Worm (Caenorhabditis elegans) whole organism, L4 larva: ENCODE measurements around the gene Y38H6C.23.
"Not testable (repeated sequence)": the region's sequence is repeated elsewhere in the genome, so short reads cannot be mapped to it uniquely, and the experiment has no call there.

Experiments used
- F26F4.8 ChIP-seq: fragments of 200-800 bp; sonication (Bioruptor generic); conservative IDR thresholded peaks from 2 replicates; pipeline ENCODE4 v1.3.6; 2022; ENCODE audit warnings: missing genetic modification characterization, missing compliant biosample characterization
- T20F7.1 ChIP-seq: fragments of 200-800 bp; sonication (Bioruptor generic); optimal IDR thresholded peaks from 2 replicates; lab custom pipeline; 2018; ENCODE audit warnings: mild to moderate bottlenecking, missing genetic modification characterization, missing compliant biosample characterization
- Y105C5A.15 ChIP-seq: fragments of 200-800 bp; sonication (Bioruptor generic); IDR thresholded peaks from 2 replicates; pipeline ENCODE4 v1.3.6; 2022; ENCODE audit warnings: missing genetic modification characterization, missing compliant biosample characterization
- ama-1 ChIP-seq: fragments of 150-350 bp; optimal IDR thresholded peaks from 2 replicates; lab custom pipeline; 2014; ENCODE audit warnings: inconsistent platforms, mixed read lengths
- attf-4 ChIP-seq: sonication (generic microtip); optimal IDR thresholded peaks from 3 replicates; lab custom pipeline; 2017; ENCODE audit warnings: missing biosample characterization, missing genetic modification characterization
- ceh-62 ChIP-seq: sonication (generic microtip); optimal IDR thresholded peaks from 2 replicates; lab custom pipeline; 2017; ENCODE audit warnings: missing biosample characterization, missing genetic modification characterization
- ces-1 ChIP-seq: fragments of 150-350 bp; sonication (generic microtip); optimal IDR thresholded peaks from 4 replicates; lab custom pipeline; 2014; ENCODE audit warnings: missing biosample characterization, missing genetic modification reagents, missing genetic modification characterization
- ctbp-1 ChIP-seq: fragments of 200-800 bp; sonication (Bioruptor generic); IDR thresholded peaks from 2 replicates; pipeline ENCODE4 v1.3.6; 2022; ENCODE audit warnings: missing genetic modification reagents, missing genetic modification characterization, missing compliant biosample characterization
- daf-12 ChIP-seq: fragments of 150-350 bp; optimal IDR thresholded peaks from 2 replicates; lab custom pipeline; 2014; ENCODE audit warnings: missing biosample characterization, missing genetic modification reagents, missing genetic modification characterization
- daf-8 ChIP-seq: fragments of 200-800 bp; sonication (Bioruptor generic); IDR thresholded peaks from 2 replicates; pipeline ENCODE4 v1.3.6; 2022; ENCODE audit warnings: missing genetic modification characterization, missing compliant biosample characterization
- dmd-6 ChIP-seq: fragments of 200-800 bp; sonication (Bioruptor generic); IDR thresholded peaks from 2 replicates; pipeline ENCODE4 v1.3.6; 2022; ENCODE audit warnings: missing genetic modification reagents, missing genetic modification characterization, missing compliant biosample characterization
- dve-1 ChIP-seq: sonication (generic microtip); optimal IDR thresholded peaks from 2 replicates; lab custom pipeline; 2017; ENCODE audit warnings: antibody characterized with exemption, mild to moderate bottlenecking, missing genetic modification characterization, missing compliant biosample characterization; ENCODE audit not compliant: insufficient read depth
- fos-1 ChIP-seq: fragments of 150-350 bp; optimal IDR thresholded peaks from 2 replicates; lab custom pipeline; 2014; ENCODE audit warnings: missing biosample characterization, missing genetic modification characterization
- hlh-11 ChIP-seq: fragments of 200-800 bp; sonication (Bioruptor generic); optimal IDR thresholded peaks from 2 replicates; lab custom pipeline; 2018; ENCODE audit warnings: mild to moderate bottlenecking, missing genetic modification characterization, missing compliant biosample characterization
- lin-29 ChIP-seq: fragments of 200-800 bp; sonication (Bioruptor generic); IDR thresholded peaks from 2 replicates; pipeline ENCODE4 v1.3.6; 2022; ENCODE audit warnings: missing genetic modification reagents, missing genetic modification characterization, missing compliant biosample characterization
- lin-38 ChIP-seq: fragments of 200-800 bp; sonication (Bioruptor generic); IDR thresholded peaks from 2 replicates; pipeline ENCODE4 v1.3.6; 2022; ENCODE audit warnings: missing genetic modification reagents, missing genetic modification characterization, missing compliant biosample characterization
- madf-5 ChIP-seq, 2 experiments: fragments of 200-800 bp; sonication (Bioruptor generic); IDR thresholded peaks; 2 replicates each; pipeline ENCODE4 v1.3.6; 2022; ENCODE audit warnings: missing compliant biosample characterization in 2 of 2, missing genetic modification characterization in 2 of 2
- mes-2 ChIP-seq: sonication (generic microtip); optimal IDR thresholded peaks from 2 replicates; lab custom pipeline; 2016; ENCODE audit warnings: missing genotype, mild to moderate bottlenecking, missing genetic modification characterization, missing compliant biosample characterization; ENCODE audit not compliant: poor library complexity, severe bottlenecking
- mxl-3 ChIP-seq: fragments of 200-800 bp; sonication (Bioruptor generic); optimal IDR thresholded peaks from 2 replicates; lab custom pipeline; 2018; ENCODE audit warnings: mild to moderate bottlenecking, missing genetic modification characterization, missing compliant biosample characterization
- nhr-41 ChIP-seq: fragments of 200-800 bp; sonication (Bioruptor generic); IDR thresholded peaks from 2 replicates; pipeline ENCODE4 v1.3.6; 2022; ENCODE audit warnings: missing genetic modification reagents, missing genetic modification characterization, missing compliant biosample characterization
- nhr-42 ChIP-seq: fragments of 200-800 bp; sonication (Bioruptor generic); IDR thresholded peaks from 2 replicates; pipeline ENCODE4 v1.3.6; 2022; ENCODE audit warnings: missing genetic modification characterization, missing compliant biosample characterization
- nhr-6 ChIP-seq: fragments of 150-350 bp; optimal IDR thresholded peaks from 2 replicates; lab custom pipeline; 2014; ENCODE audit warnings: missing biosample characterization, missing genetic modification characterization
- pha-4 ChIP-seq, 2 experiments: fragments of 150-350 bp in 1 of 2; fragments of 200-800 bp in 1 of 2; sonication (Bioruptor generic) in 1 of 2; IDR thresholded peaks in 1 of 2; optimal IDR thresholded peaks in 1 of 2; 2 replicates each; pipeline versions ENCODE4 v1.3.6 to Lab custom; 2014 to 2022; ENCODE audit warnings: missing genetic modification characterization in 2 of 2, missing genetic modification reagents in 2 of 2, missing biosample characterization in 1 of 2, missing compliant biosample characterization in 1 of 2
- pqm-1 ChIP-seq: sonication (generic microtip); optimal IDR thresholded peaks from 2 replicates; lab custom pipeline; 2017; ENCODE audit warnings: missing biosample characterization, missing genetic modification characterization
- saeg-2 ChIP-seq: fragments of 200-800 bp; sonication (Bioruptor generic); IDR thresholded peaks from 2 replicates; pipeline ENCODE4 v1.3.6; 2022; ENCODE audit warnings: missing genetic modification reagents, missing genetic modification characterization, missing compliant biosample characterization
- snpc-4 ChIP-seq: fragments of 150-350 bp; optimal IDR thresholded peaks from 2 replicates; lab custom pipeline; 2014; ENCODE audit warnings: missing biosample characterization, missing genetic modification characterization
- tag-97 ChIP-seq: fragments of 200-800 bp; sonication (Bioruptor generic); IDR thresholded peaks from 2 replicates; pipeline ENCODE4 v1.3.6; 2022; ENCODE audit warnings: missing genetic modification characterization, missing compliant biosample characterization
- unc-39 ChIP-seq: sonication (generic microtip); optimal IDR thresholded peaks from 2 replicates; lab custom pipeline; 2017; ENCODE audit warnings: missing biosample characterization, missing genetic modification characterization
- unc-62 ChIP-seq, 3 experiments: fragments of 150-350 bp in 1 of 3; sonication (generic microtip); optimal IDR thresholded peaks in 2 of 3; peaks in 1 of 3; 1 replicate in 1 of 3; 2 replicates in 2 of 3; lab custom pipeline; 2014 to 2017; ENCODE audit warnings: missing biosample characterization in 3 of 3, missing genetic modification characterization in 3 of 3, missing genetic modification reagents in 3 of 3, missing genotype in 1 of 3
- vab-7 ChIP-seq: fragments of 200-800 bp; sonication (Bioruptor generic); IDR thresholded peaks from 2 replicates; pipeline ENCODE4 v1.3.6; 2022; ENCODE audit warnings: missing genetic modification reagents, missing genetic modification characterization, missing compliant biosample characterization
- zip-2 ChIP-seq: fragments of 150-350 bp; optimal IDR thresholded peaks from 2 replicates; lab custom pipeline; 2014; ENCODE audit warnings: missing biosample characterization, missing genetic modification characterization
- ztf-11 ChIP-seq: fragments of 150-350 bp; optimal IDR thresholded peaks from 2 replicates; lab custom pipeline; 2014; ENCODE audit warnings: missing biosample characterization, missing genetic modification characterization

Y38H6C.23 gene

DNA sequence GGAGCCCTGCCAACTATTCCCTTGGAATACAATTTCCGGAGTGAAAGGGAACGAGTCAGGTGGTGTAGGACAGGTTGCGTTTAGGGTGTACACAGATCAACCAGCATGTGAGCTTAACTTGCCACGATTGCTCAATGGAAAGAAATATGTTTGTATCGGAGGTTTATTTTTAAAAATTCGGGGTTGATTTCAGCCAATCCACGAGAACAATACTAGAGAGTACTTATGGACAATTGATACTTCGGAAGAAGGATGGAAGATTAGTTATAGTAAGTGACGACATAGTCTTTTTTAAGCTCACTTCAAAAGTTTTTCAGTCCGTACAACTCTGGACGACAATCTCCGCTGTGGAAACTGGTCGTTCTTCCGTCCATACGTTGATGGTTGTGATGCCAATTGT, 18.7 kb upstream of the Y38H6C.23 start:
- TF ChIP-seq Y105C5A.15 (GFP tag; lab: Robert Waterston, UW): no peak
- no peak for TF ChIP-seq ceh-62 (tag; lab: Kevin White, UChicago)
- peak in 1 of 2 experiments; percentile 97 for TF ChIP-seq unc-62 (GFP tag; optimal IDR thresholded peaks at IDR 0.05 in 1 of 2; lab: Kevin White, UChicago)
- TF ChIP-seq unc-62 (tag; optimal IDR thresholded peaks at IDR 0.05; lab: Kevin White, UChicago): no peak
- TF ChIP-seq pqm-1 (tag; lab: Kevin White, UChicago): no peak
- no peak for TF ChIP-seq dve-1 (tag; lab: Kevin White, UChicago)
- no peak for TF ChIP-seq dmd-6 (GFP tag; lab: Robert Waterston, UW)
- no peak for TF ChIP-seq nhr-6 (tag; lab: Kevin White, UChicago)

DNA sequence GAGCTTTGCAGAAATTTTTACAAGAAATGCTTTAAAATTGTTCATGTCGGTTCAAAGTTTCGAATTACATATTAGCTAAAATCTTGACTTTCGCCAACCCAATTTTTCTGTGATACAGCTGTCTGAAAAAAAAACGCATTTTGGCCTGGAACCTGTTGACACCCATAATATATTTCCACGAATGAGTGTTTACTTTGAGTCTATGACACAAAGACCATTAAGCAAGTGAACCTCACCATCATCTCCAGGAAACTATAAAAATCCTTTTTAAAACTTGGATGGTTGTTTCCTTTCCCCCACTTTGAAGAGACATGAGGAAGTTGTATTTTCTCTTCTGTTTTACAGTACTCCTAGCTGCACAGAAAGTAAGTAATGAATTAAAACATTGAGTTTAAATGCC, 18.2 kb upstream of the Y38H6C.23 start, which contains the start of gene clec-263:
Gene clec-263 (plus strand): TSS at position 301 of the 400 bp plus-strand sequence.
- TF ChIP-seq snpc-4 (tag; lab: Kevin White, UChicago) (no peak), daf-8 (GFP tag; lab: Robert Waterston, UW) (no peak), vab-7 (GFP tag; lab: Robert Waterston, UW) (no peak), fos-1 (tag; lab: Kevin White, UChicago) (no peak), saeg-2 (no peak), ztf-11 (no peak), zip-2 (tag; lab: Kevin White, UChicago) (no peak), unc-62 (GFP tag; optimal IDR thresholded peaks at IDR 0.05 in 1 of 2; lab: Kevin White, UChicago) (peak in 1 of 2 experiments; percentile 11), unc-62 (tag; optimal IDR thresholded peaks at IDR 0.05; lab: Kevin White, UChicago) (no peak), pha-4 (GFP tag; IDR thresholded peaks at IDR 0.05; lab: Robert Waterston, UW) (no peak), pha-4 (tag; optimal IDR thresholded peaks at IDR 0.05; lab: Kevin White, UChicago) (no peak)

DNA sequence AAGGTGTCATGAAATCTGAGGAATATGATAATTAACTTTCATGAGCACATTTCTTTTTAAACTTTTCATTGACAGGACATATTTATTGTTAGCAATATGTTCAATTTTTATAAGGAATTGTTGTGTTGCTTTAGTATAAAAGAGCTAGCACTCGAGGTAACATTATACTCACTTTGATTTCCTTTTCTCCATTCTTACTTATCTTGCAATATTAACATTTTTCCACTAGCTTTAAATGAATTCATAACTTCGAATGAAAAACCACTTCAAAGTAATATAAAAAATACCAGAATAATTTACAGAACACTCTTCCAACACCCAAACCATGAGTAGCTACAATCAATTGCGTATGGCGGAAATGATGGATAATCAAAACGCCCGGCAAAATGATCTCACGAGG, 17.2 kb upstream of the Y38H6C.23 start, which contains the start of gene F26F2.5:
Gene F26F2.5 (plus strand): TSS at position 301 of the 400 bp plus-strand sequence.
- TF ChIP-seq unc-39 (no peak), daf-12 (no peak), lin-38 (GFP tag; lab: Robert Waterston, UW) (no peak), ces-1 (GFP tag; lab: Kevin White, UChicago) (no peak), attf-4 (no peak), ctbp-1 (GFP tag; lab: Robert Waterston, UW) (no peak)
- TF ChIP-seq, all 104 proteins: peak for 0

DNA sequence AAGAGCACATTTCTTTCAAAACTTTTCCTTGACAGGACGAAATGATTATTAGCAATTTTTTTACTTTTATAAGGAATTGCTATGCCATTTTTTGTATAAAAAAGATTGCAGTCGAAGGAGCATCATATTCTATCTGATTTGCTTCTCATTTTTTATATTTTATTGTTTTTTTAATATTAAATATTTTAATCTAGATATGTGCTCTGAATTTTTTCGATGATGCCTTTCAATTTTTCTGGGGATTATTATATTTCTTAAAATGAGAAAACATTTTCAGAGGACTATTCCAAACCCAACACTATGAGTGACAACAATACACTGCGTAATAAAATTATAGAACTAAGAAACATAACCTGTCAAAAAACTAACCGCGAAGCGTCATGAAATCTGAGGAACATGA, 12.8 kb upstream of the Y38H6C.23 start, which contains the start of gene F26F2.4:
Gene F26F2.4 (plus strand): TSS at position 301 of the 400 bp plus-strand sequence.
- TF ChIP-seq lin-29; ctbp-1 (GFP tag; lab: Robert Waterston, UW); nhr-41 (GFP tag; lab: Robert Waterston, UW): not testable (repeated sequence)

DNA sequence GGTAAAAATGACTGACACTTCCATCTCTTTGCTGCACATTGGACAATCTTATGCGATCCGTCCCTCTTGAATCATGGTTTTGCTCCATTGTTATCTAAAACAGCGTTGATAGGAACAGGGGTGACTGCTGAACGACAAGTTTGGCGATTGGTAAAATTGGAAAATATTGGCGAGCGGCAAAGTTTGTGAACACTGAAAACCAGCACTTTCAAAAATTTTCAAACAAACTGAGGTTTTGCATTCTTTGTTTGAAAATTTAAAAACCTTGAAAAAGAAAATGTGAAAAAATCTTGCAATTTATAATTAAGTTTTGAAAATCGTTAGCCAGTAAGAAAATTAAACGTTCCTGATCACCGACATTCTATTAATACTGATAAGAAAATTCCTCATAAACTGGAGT, 10.3 kb upstream of the Y38H6C.23 start, which contains the start of gene F26F2.3:
Gene F26F2.3 (minus strand): TSS at position 101 of the 400 bp plus-strand sequence.
- no peak for TF ChIP-seq ama-1 (lab: Kevin White, UChicago)
- no peak for TF ChIP-seq madf-5 (GFP tag; IDR thresholded peaks at IDR 0.05; lab: Robert Waterston, UW)
- TF ChIP-seq dmd-6 (GFP tag; lab: Robert Waterston, UW): no peak
- TF ChIP-seq T20F7.1 (GFP tag; lab: Kevin White, UChicago): no peak
- TF ChIP-seq mes-2 (tag; lab: Kevin White, UChicago): no peak
- TF ChIP-seq nhr-42 (GFP tag; lab: Robert Waterston, UW): no peak
- no peak for TF ChIP-seq attf-4
- TF ChIP-seq saeg-2: no peak
- TF ChIP-seq lin-38 (GFP tag; lab: Robert Waterston, UW): no peak
- no peak for TF ChIP-seq mxl-3 (GFP tag; lab: Kevin White, UChicago)
- TF ChIP-seq F26F4.8: no peak

DNA sequence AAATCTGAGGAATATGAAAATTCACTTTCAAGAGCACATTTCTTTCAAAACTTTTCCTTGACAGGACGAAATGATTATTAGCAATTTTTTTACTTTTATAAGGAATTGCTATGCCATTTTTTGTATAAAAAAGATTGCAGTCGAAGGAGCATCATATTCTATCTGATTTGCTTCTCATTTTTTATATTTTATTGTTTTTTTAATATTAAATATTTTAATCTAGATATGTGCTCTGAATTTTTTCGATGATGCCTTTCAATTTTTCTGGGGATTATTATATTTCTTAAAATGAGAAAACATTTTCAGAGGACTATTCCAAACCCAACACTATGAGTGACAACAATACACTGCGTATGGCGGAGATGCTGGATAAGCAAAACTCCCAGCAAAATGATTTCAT, 7.9 kb upstream of the Y38H6C.23 start, which contains the start of gene F26F2.13:
Gene F26F2.13 (plus strand): TSS at position 301 of the 400 bp plus-strand sequence.
- not testable (repeated sequence) for TF ChIP-seq hlh-11 (tag; lab: Kevin White, UChicago); ces-1 (GFP tag; lab: Kevin White, UChicago); tag-97 (GFP tag; lab: Robert Waterston, UW)
